Fruit fly (Drosophila melanogaster) Kc167 (cell line): ENCODE results near the gene CG10301.

Experiments
- Myc ChIP-seq: fragments of >200 bp; optimal IDR thresholded peaks from 2 replicates; lab custom pipeline; 2017; ENCODE audit warnings: missing external identifiers
- Sin3A ChIP-seq: fragments of >200 bp; optimal IDR thresholded peaks from 2 replicates; lab custom pipeline; 2018; ENCODE audit warnings: missing external identifiers
- h ChIP-seq: fragments of >200 bp; optimal IDR thresholded peaks from 3 replicates; lab custom pipeline; 2018; ENCODE audit warnings: missing external identifiers
- insv ChIP-seq: fragments of >200 bp; optimal IDR thresholded peaks from 3 replicates; lab custom pipeline; 2018; ENCODE audit warnings: missing external identifiers
- psq ChIP-seq: fragments of >200 bp; optimal IDR thresholded peaks from 2 replicates; lab custom pipeline; 2017; ENCODE audit warnings: missing external identifiers
- ttk ChIP-seq: sonication (Bioruptor generic); optimal IDR thresholded peaks from 2 replicates; lab custom pipeline; 2017; ENCODE audit warnings: missing external identifiers

The CG10301 gene

dm6 chr3R:23735648-23736047 lies 25.7 kb downstream of the CG10301 start:
- TF ChIP-seq h (lab: Kevin White, UChicago) (no peak), Sin3A (lab: Kevin White, UChicago) (no peak), Myc (no peak), insv (no peak), psq (lab: Kevin White, UChicago) (no peak), ttk (no peak)

- TF ChIP-seq psq (lab: Kevin White, UChicago) (no peak), h (lab: Kevin White, UChicago) (no peak), Sin3A (lab: Kevin White, UChicago) (no peak), insv (no peak), ttk (no peak), Myc (no peak)
These were observed 26.4 kb downstream of the CG10301 start for dm6 chr3R:23736365-23736764.

- TF ChIP-seq Myc = no peak
- TF ChIP-seq h (lab: Kevin White, UChicago) = no peak
- no peak for TF ChIP-seq Sin3A (lab: Kevin White, UChicago)
- no peak for TF ChIP-seq psq (lab: Kevin White, UChicago)
- no peak for TF ChIP-seq ttk
- no peak for TF ChIP-seq insv
These were observed 28.0 kb downstream of the CG10301 start for dm6 chr3R:23737676-23738574.

dm6 chr3R:23740968-23741367 lies 31.0 kb downstream of the CG10301 start:
- no peak for TF ChIP-seq ttk
- no peak for TF ChIP-seq Sin3A (lab: Kevin White, UChicago)
- no peak for TF ChIP-seq h (lab: Kevin White, UChicago)
- TF ChIP-seq Myc = no peak
- no peak for TF ChIP-seq psq (lab: Kevin White, UChicago)
- no peak for TF ChIP-seq insv

- no peak for TF ChIP-seq insv
- TF ChIP-seq h (lab: Kevin White, UChicago) = no peak
- TF ChIP-seq Myc = no peak
- no peak for TF ChIP-seq Sin3A (lab: Kevin White, UChicago)
- TF ChIP-seq ttk = no peak
- no peak for TF ChIP-seq psq (lab: Kevin White, UChicago)
These were observed 37.5 kb downstream of the CG10301 start for dm6 chr3R:23747446-23747845.

dm6 chr3R:23752728-23753127 lies 42.8 kb downstream of the CG10301 start, which contains the start of the genes RanBP3 and Rpt5:
Gene RanBP3 (minus strand): TSS chr3R:23752834.
Gene Rpt5 (plus strand): TSS chr3R:23752876.
- TF ChIP-seq Sin3A (lab: Kevin White, UChicago) = no peak
- no peak for TF ChIP-seq ttk
- TF ChIP-seq h (lab: Kevin White, UChicago) = no peak
- no peak for TF ChIP-seq psq (lab: Kevin White, UChicago)
- TF ChIP-seq insv = no peak
- TF ChIP-seq Myc = no peak

- TF ChIP-seq psq (lab: Kevin White, UChicago) (no peak), ttk (no peak), h (lab: Kevin White, UChicago) (no peak)
These were observed 48.1 kb downstream of the CG10301 start, which contains the start of the genes PTPMT1 and Hrd3 for dm6 chr3R:23757912-23758607. Gene PTPMT1 (plus strand): TSS chr3R:23758339. Gene Hrd3 (minus strand): TSS chr3R:23758557.

- TF ChIP-seq Sin3A (lab: Kevin White, UChicago) = no peak
- no peak for TF ChIP-seq Myc
- no peak for TF ChIP-seq insv
- TF ChIP-seq psq (lab: Kevin White, UChicago) = no peak
- no peak for TF ChIP-seq h (lab: Kevin White, UChicago)
- no peak for TF ChIP-seq ttk
These were observed 50.5 kb downstream of the CG10301 start, which contains the start of gene SdhD for dm6 chr3R:23760219-23761018. Gene SdhD (minus strand): TSS chr3R:23760600.
